Worm (Caenorhabditis elegans) whole organism, L1 larva: ENCODE data around the gene str-109.

ENCODE experiments used
- ceh-8 ChIP-seq: fragments of 200-800 bp; sonication (Bioruptor generic); optimal IDR thresholded peaks from 2 replicates; lab custom pipeline; 2018; ENCODE audit warnings: mild to moderate bottlenecking, missing genetic modification characterization, moderate library complexity, missing compliant biosample characterization
- elt-3 ChIP-seq, 6 experiments: fragments of 150-350 bp in 1 of 6; sonication (generic microtip); optimal IDR thresholded peaks; 2 replicates each; lab custom pipeline; 2017 to 2018; ENCODE audit warnings: missing biosample characterization in 6 of 6, missing genetic modification characterization in 6 of 6, inconsistent platforms in 1 of 6
- jun-1 ChIP-seq: fragments of 150-350 bp; optimal IDR thresholded peaks from 2 replicates; lab custom pipeline; 2014; ENCODE audit warnings: missing biosample characterization, missing genetic modification reagents, missing genetic modification characterization
- lin-39 ChIP-seq: fragments of 150-350 bp; optimal IDR thresholded peaks from 2 replicates; lab custom pipeline; 2014; ENCODE audit warnings: missing biosample characterization, missing genetic modification reagents, missing genetic modification characterization
- nhr-90 ChIP-seq: sonication (generic microtip); optimal IDR thresholded peaks from 2 replicates; lab custom pipeline; 2016; ENCODE audit warnings: mild to moderate bottlenecking, missing genetic modification characterization, missing compliant biosample characterization; ENCODE audit not compliant: poor library complexity
- snpc-4 ChIP-seq: fragments of 150-350 bp; optimal IDR thresholded peaks from 2 replicates; lab custom pipeline; 2014; ENCODE audit warnings: missing biosample characterization, missing genetic modification characterization
- unc-62 ChIP-seq: fragments of 150-350 bp; optimal IDR thresholded peaks from 2 replicates; lab custom pipeline; 2014; ENCODE audit warnings: missing biosample characterization, missing genetic modification reagents, missing genetic modification characterization
- ztf-11 ChIP-seq, 2 experiments: sonication (generic microtip); optimal IDR thresholded peaks; 2 replicates each; lab custom pipeline; 2016 to 2017; ENCODE audit warnings: missing genetic modification characterization in 2 of 2, missing biosample characterization in 1 of 2, missing compliant biosample characterization in 1 of 2

- no peak for TF ChIP-seq snpc-4 (tag; lab: Kevin White, UChicago)
- TF ChIP-seq nhr-90 (tag; lab: Kevin White, UChicago): no peak
- no peak for TF ChIP-seq elt-3 (tag; optimal IDR thresholded peaks at IDR 0.05; lab: Kevin White, UChicago)
- no peak for TF ChIP-seq jun-1
- no peak for TF ChIP-seq ceh-8 (GFP tag; lab: Kevin White, UChicago)
- TF ChIP-seq ztf-11 (tag; optimal IDR thresholded peaks at IDR 0.05; lab: Kevin White, UChicago): no peak
- no peak for TF ChIP-seq unc-62
- TF ChIP-seq lin-39: no peak
Observed at ce11 chrV:16210257-16211002, 48.4 kb upstream of the str-109 start, which contains the start of gene F11A5.16.
